Fruit fly (Drosophila melanogaster) whole organism, embryonic: Measurements from ENCODE around the gene CG14866.

Experiments used
- Awh ChIP-seq: fragments of 200-800 bp; sonication (Bioruptor generic); IDR thresholded peaks from 2 replicates; pipeline ENCODE4, ENCODE4 v1.3.6; 2022; ENCODE audit warnings: missing biosample characterization, missing genetic modification characterization
- CG1024 ChIP-seq: fragments of 200-800 bp; sonication (Bioruptor generic); IDR thresholded peaks from 2 replicates; pipeline ENCODE4 v1.3.6; 2022; ENCODE audit warnings: missing biosample characterization, missing genetic modification characterization
- CG10462 ChIP-seq: fragments of 200-800 bp; sonication (Bioruptor generic); optimal IDR thresholded peaks from 2 replicates; lab custom pipeline; 2016; ENCODE audit warnings: missing biosample characterization, missing genetic modification characterization
- CG10979 ChIP-seq: fragments of 200-800 bp; sonication (Bioruptor generic); optimal IDR thresholded peaks from 2 replicates; lab custom pipeline; 2018; ENCODE audit warnings: missing biosample characterization, mild to moderate bottlenecking, missing genetic modification characterization, moderate library complexity
- CG11093 ChIP-seq: fragments of 200-800 bp; sonication (Bioruptor generic); IDR thresholded peaks from 3 replicates; pipeline ENCODE4 v1.3.6; 2022; ENCODE audit warnings: missing biosample characterization, missing genetic modification characterization
- CG11456 ChIP-seq: fragments of 200-800 bp; sonication (Bioruptor generic); IDR thresholded peaks from 3 replicates; pipeline ENCODE4 v1.3.6; 2022; ENCODE audit warnings: missing biosample characterization, missing genetic modification characterization
- CG13624 ChIP-seq: fragments of 200-800 bp; sonication (Bioruptor generic); optimal IDR thresholded peaks from 2 replicates; lab custom pipeline; 2016; ENCODE audit warnings: missing biosample characterization, missing genetic modification characterization
- CG17359 ChIP-seq: fragments of 200-800 bp; sonication (Bioruptor generic); optimal IDR thresholded peaks from 3 replicates; lab custom pipeline; 2018; ENCODE audit warnings: missing biosample characterization, mild to moderate bottlenecking, missing genetic modification characterization, moderate library complexity
- CG18599 ChIP-seq: fragments of 200-800 bp; sonication (Bioruptor generic); optimal IDR thresholded peaks from 3 replicates; lab custom pipeline; 2017; ENCODE audit warnings: missing biosample characterization, missing genetic modification characterization, mild to moderate bottlenecking, moderate library complexity, missing genetic modification reagents
- CG2120 ChIP-seq: fragments of 200-800 bp; sonication (Bioruptor generic); optimal IDR thresholded peaks from 3 replicates; lab custom pipeline; 2016; ENCODE audit warnings: missing biosample characterization, missing genetic modification characterization
- CG31365 ChIP-seq: fragments of 200-800 bp; sonication (Bioruptor generic); optimal IDR thresholded peaks from 2 replicates; lab custom pipeline; 2018; ENCODE audit warnings: missing biosample characterization, mild to moderate bottlenecking, missing genetic modification characterization
- CG3281 ChIP-seq: fragments of 200-800 bp; sonication (Bioruptor generic); optimal IDR thresholded peaks from 3 replicates; lab custom pipeline; 2017; ENCODE audit warnings: missing biosample characterization, mild to moderate bottlenecking, missing genetic modification characterization
- CG4424 ChIP-seq: fragments of 200-800 bp; sonication (Bioruptor generic); optimal IDR thresholded peaks from 3 replicates; lab custom pipeline; 2016; ENCODE audit warnings: missing biosample characterization, missing genetic modification characterization
- CG8359 ChIP-seq: fragments of 200-800 bp; sonication (Bioruptor generic); optimal IDR thresholded peaks from 2 replicates; lab custom pipeline; 2017; ENCODE audit warnings: missing biosample characterization, mild to moderate bottlenecking, missing genetic modification characterization, borderline replicate concordance
- CG9817 ChIP-seq: fragments of 200-800 bp; sonication (Bioruptor generic); optimal IDR thresholded peaks from 2 replicates; lab custom pipeline; 2018; ENCODE audit warnings: missing biosample characterization, mild to moderate bottlenecking, missing genetic modification characterization, moderate library complexity
- CoRest ChIP-seq: fragments of 200-800 bp; sonication (Bioruptor generic); optimal IDR thresholded peaks from 3 replicates; lab custom pipeline; 2018; ENCODE audit warnings: missing biosample characterization, mild to moderate bottlenecking, missing genetic modification characterization, moderate library complexity
- D19A ChIP-seq: fragments of 200-800 bp; optimal IDR thresholded peaks from 3 replicates; lab custom pipeline; 2019; ENCODE audit warnings: missing biosample characterization, mild to moderate bottlenecking, missing genetic modification characterization, moderate library complexity
- D19B ChIP-seq: fragments of 200-800 bp; sonication (Bioruptor generic); optimal IDR thresholded peaks from 2 replicates; lab custom pipeline; 2017; ENCODE audit warnings: missing biosample characterization, mild to moderate bottlenecking, missing genetic modification characterization
- Eip74EF ChIP-seq, 2 experiments: fragments of 200-800 bp in 1 of 2; fragments of >200 bp in 1 of 2; sonication (Bioruptor generic) in 1 of 2; optimal IDR thresholded peaks; 2 replicates each; lab custom pipeline; 2017 to 2019; ENCODE audit warnings: missing biosample characterization in 2 of 2, missing genetic modification characterization in 2 of 2, mild to moderate bottlenecking in 1 of 2, moderate library complexity in 1 of 2
- HLH3B ChIP-seq: fragments of 200-800 bp; sonication (Bioruptor generic); IDR thresholded peaks from 2 replicates; pipeline ENCODE4 v1.3.6; 2022; ENCODE audit warnings: missing biosample characterization, missing genetic modification characterization
- MESR4 ChIP-seq: fragments of 200-800 bp; sonication (Bioruptor generic); optimal IDR thresholded peaks from 2 replicates; lab custom pipeline; 2018; ENCODE audit warnings: missing biosample characterization, mild to moderate bottlenecking, missing genetic modification characterization, moderate library complexity
- Max ChIP-seq: fragments of 200-800 bp; sonication (Bioruptor generic); optimal IDR thresholded peaks from 2 replicates; lab custom pipeline; 2016; ENCODE audit warnings: missing biosample characterization, mild to moderate bottlenecking, missing genetic modification characterization
- Myb ChIP-seq: fragments of 200-800 bp; sonication (Bioruptor generic); optimal IDR thresholded peaks from 2 replicates; lab custom pipeline; 2016; ENCODE audit warnings: missing biosample characterization, missing genetic modification characterization
- Sox100B ChIP-seq: fragments of 200-800 bp; sonication (Bioruptor generic); optimal IDR thresholded peaks from 3 replicates; lab custom pipeline; 2018; ENCODE audit warnings: missing biosample characterization, mild to moderate bottlenecking, missing genetic modification characterization
- Sox102F ChIP-seq: fragments of 200-800 bp; sonication (Bioruptor generic); optimal IDR thresholded peaks from 2 replicates; lab custom pipeline; 2018; ENCODE audit warnings: missing biosample characterization, mild to moderate bottlenecking, missing genetic modification characterization, moderate library complexity
- Stat92E ChIP-seq, 3 experiments: fragments of >200 bp in 2 of 3; fragments of 200-800 bp in 1 of 3; sonication (Bioruptor generic) in 1 of 3; optimal IDR thresholded peaks; 2 replicates each; lab custom pipeline; 2017 to 2019; ENCODE audit warnings: missing biosample characterization in 3 of 3, missing genetic modification characterization in 3 of 3, mild to moderate bottlenecking in 1 of 3, moderate library complexity in 1 of 3
- Trl ChIP-seq, 3 experiments: fragments of >200 bp in 2 of 3; fragments of 200-800 bp in 1 of 3; sonication (Bioruptor generic) in 1 of 3; optimal IDR thresholded peaks; 2 replicates in 1 of 3; 3 replicates in 2 of 3; lab custom pipeline; 2016 to 2017; ENCODE audit warnings: missing biosample characterization in 1 of 3, missing genetic modification characterization in 1 of 3
- ac ChIP-seq: fragments of 200-800 bp; sonication (Bioruptor generic); optimal IDR thresholded peaks from 3 replicates; lab custom pipeline; 2017; ENCODE audit warnings: missing biosample characterization, mild to moderate bottlenecking, missing genetic modification characterization
- ara ChIP-seq: fragments of 200-800 bp; sonication (Bioruptor generic); IDR thresholded peaks from 2 replicates; pipeline ENCODE4 v1.3.6; 2022; ENCODE audit warnings: missing biosample characterization, missing genetic modification characterization
- bigmax ChIP-seq: fragments of 200-800 bp; sonication (Bioruptor generic); optimal IDR thresholded peaks from 2 replicates; lab custom pipeline; 2018; ENCODE audit warnings: missing biosample characterization, mild to moderate bottlenecking, missing genetic modification characterization
- bsh ChIP-seq, 2 experiments: fragments of 200-800 bp; sonication (Bioruptor generic); optimal IDR thresholded peaks; 2 replicates each; lab custom pipeline; 2017 to 2018; ENCODE audit warnings: mild to moderate bottlenecking in 2 of 2, missing biosample characterization in 2 of 2, missing genetic modification characterization in 2 of 2, moderate library complexity in 1 of 2
- caup ChIP-seq: fragments of 200-800 bp; sonication (Bioruptor generic); optimal IDR thresholded peaks from 3 replicates; lab custom pipeline; 2017; ENCODE audit warnings: missing biosample characterization, mild to moderate bottlenecking, missing genetic modification characterization, moderate library complexity; ENCODE audit not compliant: severe bottlenecking
- corto ChIP-seq: fragments of 200-800 bp; sonication (Bioruptor generic); optimal IDR thresholded peaks from 2 replicates; lab custom pipeline; 2016; ENCODE audit warnings: missing biosample characterization, mild to moderate bottlenecking, missing genetic modification characterization, moderate library complexity
- crol ChIP-seq: fragments of 200-800 bp; sonication (Bioruptor generic); IDR thresholded peaks from 2 replicates; pipeline ENCODE4 v1.3.6; 2022; ENCODE audit warnings: missing biosample characterization, missing genetic modification characterization
- crp ChIP-seq, 2 experiments: fragments of 200-800 bp; sonication (Bioruptor generic); optimal IDR thresholded peaks; 2 replicates in 1 of 2; 3 replicates in 1 of 2; lab custom pipeline; 2017; ENCODE audit warnings: missing biosample characterization in 2 of 2, missing genetic modification characterization in 2 of 2, mild to moderate bottlenecking in 1 of 2, moderate library complexity in 1 of 2
- disco-r ChIP-seq: fragments of 200-800 bp; sonication (Bioruptor generic); optimal IDR thresholded peaks from 2 replicates; lab custom pipeline; 2016; ENCODE audit warnings: missing biosample characterization, missing genetic modification characterization
- dpn ChIP-seq, 2 experiments: fragments of 200-800 bp; sonication (Bioruptor generic); optimal IDR thresholded peaks; 3 replicates each; lab custom pipeline; 2016; ENCODE audit warnings: missing biosample characterization in 2 of 2, missing genetic modification characterization in 2 of 2
- fd96Cb ChIP-seq: fragments of 200-800 bp; sonication (Bioruptor generic); optimal IDR thresholded peaks from 2 replicates; lab custom pipeline; 2018; ENCODE audit warnings: missing biosample characterization, mild to moderate bottlenecking, missing genetic modification characterization, moderate library complexity
- gsb-n ChIP-seq: fragments of 200-800 bp; sonication (Bioruptor generic); optimal IDR thresholded peaks from 3 replicates; lab custom pipeline; 2018; ENCODE audit warnings: missing biosample characterization, mild to moderate bottlenecking, missing genetic modification characterization
- odd ChIP-seq: fragments of 200-800 bp; sonication (Bioruptor generic); optimal IDR thresholded peaks from 2 replicates; lab custom pipeline; 2017; ENCODE audit warnings: missing biosample characterization, mild to moderate bottlenecking, missing genetic modification characterization
- org-1 ChIP-seq: fragments of 200-800 bp; sonication (Bioruptor generic); optimal IDR thresholded peaks from 2 replicates; lab custom pipeline; 2017; ENCODE audit warnings: missing biosample characterization, missing genetic modification characterization
- repo ChIP-seq: fragments of 200-800 bp; sonication (Bioruptor generic); optimal IDR thresholded peaks from 2 replicates; lab custom pipeline; 2016; ENCODE audit warnings: missing biosample characterization, missing genetic modification characterization
- row ChIP-seq: fragments of 200-800 bp; sonication (Bioruptor generic); IDR thresholded peaks from 3 replicates; pipeline ENCODE4 v1.3.6; 2022; ENCODE audit warnings: missing biosample characterization, missing genetic modification characterization
- sd ChIP-seq: fragments of 200-800 bp; sonication (Bioruptor generic); optimal IDR thresholded peaks from 3 replicates; lab custom pipeline; 2018; ENCODE audit warnings: missing biosample characterization, mild to moderate bottlenecking, missing genetic modification characterization, moderate library complexity
- vfl ChIP-seq: fragments of 200-800 bp; sonication (Bioruptor generic); optimal IDR thresholded peaks from 2 replicates; lab custom pipeline; 2016; ENCODE audit warnings: missing biosample characterization, missing genetic modification characterization
- zfh2 ChIP-seq: fragments of 200-800 bp; sonication (Bioruptor generic); optimal IDR thresholded peaks from 2 replicates; lab custom pipeline; 2016; ENCODE audit warnings: missing biosample characterization, missing genetic modification characterization

CG14866 gene

DNA sequence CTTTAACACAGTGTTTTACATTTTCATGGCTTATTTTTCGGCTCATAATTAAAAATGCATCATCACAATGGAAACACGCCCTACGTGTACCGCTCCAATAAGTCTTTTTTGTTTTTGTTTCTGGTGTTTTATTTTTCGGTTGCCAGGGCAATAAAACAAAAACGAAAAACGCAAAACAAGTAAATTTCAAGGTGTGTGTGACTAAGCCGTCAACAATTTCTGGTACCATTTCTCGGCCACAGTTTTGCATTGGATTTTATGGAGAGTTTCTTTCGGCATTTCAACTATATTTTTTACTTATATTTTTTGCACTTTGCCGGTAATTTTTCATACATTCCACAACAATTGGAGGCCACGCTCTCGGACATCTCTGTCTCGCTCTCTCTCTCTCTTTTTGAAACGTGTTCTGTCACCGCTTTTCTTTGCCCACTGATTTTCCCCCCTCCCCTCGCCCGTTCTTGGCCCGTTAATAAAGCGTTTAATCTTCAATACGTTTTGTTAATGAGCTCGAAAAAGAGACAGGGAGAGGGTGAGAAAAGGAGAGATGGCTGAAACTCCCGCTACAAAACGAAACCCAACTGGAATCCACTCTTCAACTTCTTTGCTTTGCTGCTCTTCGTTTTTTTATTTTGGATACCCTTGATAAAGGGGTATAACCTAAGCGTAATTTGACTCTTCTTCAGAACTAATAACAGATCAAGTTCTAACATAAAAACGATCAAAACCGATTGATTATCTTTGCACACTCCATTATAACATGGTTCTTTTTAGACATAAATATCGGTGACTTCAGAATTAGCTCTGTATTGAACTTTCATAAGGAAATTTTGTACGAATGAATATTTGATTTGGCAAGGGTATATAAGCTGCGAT lies 23.0 kb upstream of the CG14866 start (continued):
- TF ChIP-seq Max (GFP tag; lab: Kevin White, UChicago) (no peak), crol (peak; percentile 11; the same call in 1 of the 2 replicates), CG17359 (tag; lab: Kevin White, UChicago) (peak; percentile 41), CG10979 (tag; lab: Kevin White, UChicago) (peak; percentile 25), CoRest (tag; lab: Kevin White, UChicago) (peak; percentile 0), corto (peak; percentile 4), org-1 (GFP tag; lab: Kevin White, UChicago) (no peak), odd (GFP tag; lab: Kevin White, UChicago) (no peak), CG9817 (peak; percentile 5), Stat92E (GFP tag; optimal IDR thresholded peaks at IDR 0.05; lab: Kevin White, UChicago) (peak in 2 of 3 experiments; percentile 8 to 11), CG13624 (peak; percentile 29), CG11456 (GFP tag; lab: Robert Waterston, UW) (no peak), caup (peak; percentile 8), CG3281 (GFP tag; lab: Kevin White, UChicago) (peak; percentile 43), sd (tag; lab: Kevin White, UChicago) (peak; percentile 82), Sox102F (GFP tag; lab: Kevin White, UChicago) (peak; percentile 50), ara (GFP tag; lab: Robert Waterston, UW) (no peak), CG18599 (GFP tag; lab: Kevin White, UChicago) (peak; percentile 31), CG4424 (GFP tag; lab: Kevin White, UChicago) (peak; percentile 11), CG11093 (GFP tag; lab: Robert Waterston, UW) (no peak), vfl (peak; percentile 18), Trl (optimal IDR thresholded peaks at IDR 0.05; lab: Kevin White, UChicago) (peak; percentile 15 to 45), Trl (GFP tag; optimal IDR thresholded peaks at IDR 0.05; lab: Kevin White, UChicago) (no peak), crp (GFP tag; optimal IDR thresholded peaks at IDR 0.05; lab: Kevin White, UChicago) (no peak), fd96Cb (tag; lab: Kevin White, UChicago) (peak; percentile 25), CG31365 (no peak), ac (GFP tag; lab: Kevin White, UChicago) (no peak), CG8359 (GFP tag; lab: Kevin White, UChicago) (no peak), row (GFP tag; lab: Robert Waterston, UW) (peak; percentile 44; the same call in 1 of the 3 replicates), CG1024 (GFP tag; lab: Robert Waterston, UW) (no peak), D19B (GFP tag; lab: Kevin White, UChicago) (peak; percentile 53), Myb (peak; percentile 7), Awh (GFP tag; lab: Robert Waterston, UW) (peak; percentile 69), D19A (tag; lab: Kevin White, UChicago) (peak; percentile 84), bigmax (GFP tag; lab: Kevin White, UChicago) (no peak), zfh2 (peak; percentile 32), Eip74EF (GFP tag; optimal IDR thresholded peaks at IDR 0.05; lab: Kevin White, UChicago) (peak in 1 of 2 experiments; percentile 25), CG2120 (GFP tag; lab: Kevin White, UChicago) (peak; percentile 45), dpn (GFP tag; optimal IDR thresholded peaks at IDR 0.05; lab: Kevin White, UChicago) (peak in 1 of 2 experiments; percentile 1), MESR4 (GFP tag; lab: Kevin White, UChicago) (no peak), disco-r (GFP tag; lab: Kevin White, UChicago) (no peak), bsh (GFP tag; optimal IDR thresholded peaks at IDR 0.05; lab: Kevin White, UChicago) (no peak), HLH3B (0 out of 2 replicates have a peak, but pooled peaks have one; percentile 15), gsb-n (tag; lab: Kevin White, UChicago) (peak; percentile 46), CG10462 (GFP tag; lab: Kevin White, UChicago) (no peak), Sox100B (GFP tag; lab: Kevin White, UChicago) (peak; percentile 29), repo (GFP tag; lab: Kevin White, UChicago) (no peak)
